Worm (Caenorhabditis elegans) whole organism, mixed stage, embryonic: ENCODE measurements around the gene R02F2.5.

Experiments used
- elt-1 ChIP-seq: sonication (generic microtip); optimal IDR thresholded peaks from 2 replicates; lab custom pipeline; 2017; ENCODE audit warnings: missing genetic modification characterization, mild to moderate bottlenecking, missing compliant biosample characterization, antibody characterized with exemption, moderate library complexity, borderline replicate concordance; ENCODE audit not compliant: insufficient read depth
- elt-3 ChIP-seq: fragments of 150-350 bp; optimal IDR thresholded peaks from 2 replicates; lab custom pipeline; 2014; ENCODE audit warnings: missing biosample characterization, missing genetic modification characterization
- hlh-1 ChIP-seq: fragments of 150-350 bp; optimal IDR thresholded peaks from 2 replicates; lab custom pipeline; 2014; ENCODE audit warnings: missing biosample characterization, missing genetic modification reagents, missing genetic modification characterization
- lin-13 ChIP-seq: fragments of 150-350 bp; optimal IDR thresholded peaks from 2 replicates; lab custom pipeline; 2014; ENCODE audit warnings: missing biosample characterization, missing genetic modification characterization
- mab-5 ChIP-seq: fragments of 150-350 bp; optimal IDR thresholded peaks from 2 replicates; lab custom pipeline; 2014; ENCODE audit warnings: missing biosample characterization, missing genetic modification characterization
- nhr-2 ChIP-seq: fragments of 150-350 bp; optimal IDR thresholded peaks from 2 replicates; lab custom pipeline; 2014; ENCODE audit warnings: missing biosample characterization, missing genetic modification characterization
- nhr-237 ChIP-seq: fragments of 150-350 bp; optimal IDR thresholded peaks from 2 replicates; lab custom pipeline; 2014; ENCODE audit warnings: missing biosample characterization, missing genetic modification characterization
- nhr-28 ChIP-seq: fragments of 150-350 bp; optimal IDR thresholded peaks from 2 replicates; lab custom pipeline; 2014; ENCODE audit warnings: missing biosample characterization, missing genetic modification characterization
- pha-4 ChIP-seq: fragments of 150-350 bp; optimal IDR thresholded peaks from 2 replicates; lab custom pipeline; 2018; ENCODE audit warnings: missing biosample characterization, missing genetic modification reagents, missing genetic modification characterization
- sptf-1 ChIP-seq: sonication (generic microtip); optimal IDR thresholded peaks from 2 replicates; lab custom pipeline; 2017; ENCODE audit warnings: mild to moderate bottlenecking, missing genetic modification characterization, moderate library complexity, missing compliant biosample characterization
- unc-120 ChIP-seq: sonication (generic microtip); optimal IDR thresholded peaks from 2 replicates; lab custom pipeline; 2017; ENCODE audit warnings: missing genetic modification characterization, missing compliant biosample characterization; ENCODE audit not compliant: poor library complexity, severe bottlenecking
- unc-39 ChIP-seq: fragments of 150-350 bp; optimal IDR thresholded peaks from 2 replicates; lab custom pipeline; 2014; ENCODE audit warnings: missing biosample characterization, missing genetic modification characterization
- unc-62 ChIP-seq: fragments of 150-350 bp; optimal IDR thresholded peaks from 2 replicates; lab custom pipeline; 2014; ENCODE audit warnings: missing biosample characterization, missing genetic modification reagents, missing genetic modification characterization
- ztf-11 ChIP-seq: fragments of 150-350 bp; optimal IDR thresholded peaks from 2 replicates; lab custom pipeline; 2014; ENCODE audit warnings: missing biosample characterization, missing genetic modification characterization

DNA sequence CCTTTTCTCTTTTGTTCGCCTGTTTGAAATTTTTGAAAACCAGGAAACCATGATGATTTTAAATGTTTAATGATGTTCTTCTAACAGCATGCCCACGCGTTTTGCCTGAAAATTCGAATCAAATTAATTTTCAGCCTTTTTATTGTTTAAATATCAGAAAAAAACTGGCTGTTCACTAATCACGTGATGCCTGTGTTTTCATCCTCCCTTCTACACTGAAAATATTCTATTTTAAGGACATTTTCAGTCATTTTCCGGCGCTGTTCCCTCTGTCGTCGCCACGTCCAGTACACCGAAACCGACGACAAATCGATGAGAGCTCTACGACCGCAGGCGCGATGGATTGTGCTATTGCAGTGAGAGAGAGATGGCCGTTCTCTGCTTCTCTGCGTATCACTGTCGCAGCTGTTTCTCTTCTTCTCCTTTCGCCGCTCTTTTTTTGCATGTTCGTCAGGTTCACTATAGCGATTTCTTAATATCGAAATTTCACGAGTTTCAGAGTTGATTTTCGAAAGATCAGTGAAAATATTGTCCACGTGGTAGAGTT, 29.3 kb upstream of the R02F2.5 start, which contains the start of gene F48E8.8:
- TF ChIP-seq nhr-2 (no peak), mab-5 (no peak), sptf-1 (tag; lab: Kevin White, UChicago) (no peak), hlh-1 (tag; lab: Kevin White, UChicago) (peak; percentile 87), unc-120 (tag; lab: Kevin White, UChicago) (peak; percentile 70), lin-13 (tag; lab: Kevin White, UChicago) (peak; percentile 11), elt-3 (tag; lab: Kevin White, UChicago) (no peak), ztf-11 (tag; lab: Kevin White, UChicago) (no peak), pha-4 (tag; lab: Kevin White, UChicago) (no peak), unc-62 (GFP tag; lab: Kevin White, UChicago) (no peak), nhr-237 (no peak), unc-39 (tag; lab: Kevin White, UChicago) (no peak), nhr-28 (tag; lab: Kevin White, UChicago) (no peak), elt-1 (no peak)
